Worm (Caenorhabditis elegans): Measurements from ENCODE around the gene Y73F8A.32.

Y73F8A.32 gene

ce11 chrIV:15528826-15529225 lies 7.6 kb upstream of the Y73F8A.32 start:
- TF ChIP-seq mes-2 (tag; optimal IDR thresholded peaks at IDR 0.05; ENCODE audit: poor library complexity, severe bottlenecking), result peak; percentile 71
- TF ChIP-seq vab-7 (GFP tag; IDR thresholded peaks at IDR 0.05), result peak; percentile 65; the same call in 1 of the 2 replicates
- peak; percentile 97 for TF ChIP-seq snpc-1.2 (GFP tag; IDR thresholded peaks at IDR 0.05)
- peak; percentile 31; the same call in 1 of the 2 replicates for TF ChIP-seq set-16 (GFP tag; IDR thresholded peaks at IDR 0.05)
- TF ChIP-seq dmd-9 (GFP tag; IDR thresholded peaks at IDR 0.05), result 0 out of 2 replicates have a peak, but pooled peaks have one; percentile 13
- TF ChIP-seq tra-1 (GFP tag; IDR thresholded peaks at IDR 0.05), result peak; percentile 64; the same call in 1 of the 2 replicates
- peak; percentile 59 for TF ChIP-seq unc-130 (GFP tag; optimal IDR thresholded peaks at IDR 0.05)
- 0 out of 2 replicates have a peak, but pooled peaks have one; percentile 32 for TF ChIP-seq php-3 (GFP tag; IDR thresholded peaks at IDR 0.05)
- peak; percentile 74 for TF ChIP-seq lin-38 (GFP tag; IDR thresholded peaks at IDR 0.05)
- peak; percentile 62 for TF ChIP-seq Y48G9A.11 (GFP tag; IDR thresholded peaks at IDR 0.05)
- TF ChIP-seq lsy-2 (tag; optimal IDR thresholded peaks at IDR 0.05), result peak in 1 of 2 experiments; percentile 55
- peak; percentile 22 for TF ChIP-seq aha-1 (tag)
- TF ChIP-seq dmd-6 (GFP tag; IDR thresholded peaks at IDR 0.05), result peak; percentile 23; the same call in 1 of the 2 replicates
- peak; percentile 76 for TF ChIP-seq ZK337.2 (GFP tag; IDR thresholded peaks at IDR 0.05)

- TF ChIP-seq snpc-4 (tag; optimal IDR thresholded peaks at IDR 0.05) (no peak), ceh-28 (tag; optimal IDR thresholded peaks at IDR 0.05) (peak; percentile 53)
Observed at ce11 chrIV:15528234-15528633, 7.0 kb upstream of the Y73F8A.32 start, which contains the start of gene ari-1.4. Gene ari-1.4 (minus strand): TSS chrIV:15528528.

- TF ChIP-seq lin-13 (GFP tag; optimal IDR thresholded peaks at IDR 0.05) (no peak), zip-11 (GFP tag; IDR thresholded peaks at IDR 0.05) (no peak), nhr-111 (GFP tag; optimal IDR thresholded peaks at IDR 0.05) (no peak), dmd-6 (GFP tag; IDR thresholded peaks at IDR 0.05) (no peak), zfp-2 (tag; optimal IDR thresholded peaks at IDR 0.05) (no peak), T26A8.4 (GFP tag; IDR thresholded peaks at IDR 0.05) (no peak), set-16 (GFP tag; IDR thresholded peaks at IDR 0.05) (peak; percentile 76), hif-1 (tag; optimal IDR thresholded peaks at IDR 0.05) (no peak), snpc-1.2 (GFP tag; IDR thresholded peaks at IDR 0.05) (0 out of 2 replicates have a peak, but pooled peaks have one; percentile 23), lin-38 (GFP tag; IDR thresholded peaks at IDR 0.05) (no peak), mep-1 (tag; optimal IDR thresholded peaks at IDR 0.05) (no peak), spr-1 (tag; optimal IDR thresholded peaks at IDR 0.05) (no peak)
Observed at ce11 chrIV:15527282-15527681, 6.0 kb upstream of the Y73F8A.32 start.

DNA sequence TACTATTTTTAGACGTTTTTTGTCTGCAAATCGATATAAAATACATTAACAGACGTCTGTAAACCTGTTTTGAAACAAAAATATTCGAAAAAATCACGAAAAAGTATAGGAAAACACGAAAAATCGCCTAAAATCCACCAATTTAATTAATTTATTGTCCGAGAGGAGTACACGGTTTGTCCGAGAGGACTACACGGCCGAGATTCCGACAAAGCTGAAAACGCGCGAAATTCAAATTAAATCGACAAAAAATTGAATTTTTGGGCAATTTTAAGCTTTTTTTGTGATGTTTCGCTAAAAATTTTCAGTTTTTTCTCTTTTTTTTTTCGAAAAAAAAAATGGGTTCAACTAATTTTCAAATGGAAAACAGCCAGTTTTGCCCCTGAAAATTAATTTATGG lies 5.2 kb upstream of the Y73F8A.32 start:
- TF ChIP-seq aly-2 (tag; optimal IDR thresholded peaks at IDR 0.05) (no peak), tra-1 (GFP tag; IDR thresholded peaks at IDR 0.05) (0 out of 2 replicates have a peak, but pooled peaks have one; percentile 50), dve-1 (tag; optimal IDR thresholded peaks at IDR 0.05; ENCODE audit: insufficient read depth) (peak; percentile 65), Y105C5A.15 (GFP tag; IDR thresholded peaks at IDR 0.05) (no peak), mdt-29 (GFP tag; IDR thresholded peaks at IDR 0.05) (peak; percentile 79), lsy-2 (tag; optimal IDR thresholded peaks at IDR 0.05) (peak in 1 of 2 experiments; percentile 87), zfp-3 (GFP tag; conservative IDR thresholded peaks at IDR 0.05) (0 out of 2 replicates have a peak, but pooled peaks have one; percentile 68), dmd-9 (GFP tag; IDR thresholded peaks at IDR 0.05) (peak; percentile 88), F26F4.8 (GFP tag; conservative IDR thresholded peaks at IDR 0.05) (no peak), lir-3 (tag; optimal IDR thresholded peaks at IDR 0.05) (no peak), mep-1 (tag; optimal IDR thresholded peaks at IDR 0.05) (peak; percentile 51), unc-130 (GFP tag; optimal IDR thresholded peaks at IDR 0.05) (peak; percentile 80), nhr-11 (tag; optimal IDR thresholded peaks at IDR 0.05) (no peak), snpc-4 (tag; optimal IDR thresholded peaks at IDR 0.05) (no peak), Y48G9A.11 (GFP tag; IDR thresholded peaks at IDR 0.05) (peak; percentile 81), ceh-28 (tag; optimal IDR thresholded peaks at IDR 0.05) (no peak), vab-7 (GFP tag; IDR thresholded peaks at IDR 0.05) (no peak), madf-5 (GFP tag; IDR thresholded peaks at IDR 0.05) (0 out of 4 replicates have a peak, but pooled peaks have one; percentile 36 to 53), snpc-1.2 (GFP tag; IDR thresholded peaks at IDR 0.05) (peak; percentile 97), daf-16 (GFP tag; optimal IDR thresholded peaks at IDR 0.05) (peak in 1 of 2 experiments; percentile 23), daf-16 (tag; optimal IDR thresholded peaks at IDR 0.05) (no peak), mes-2 (tag; optimal IDR thresholded peaks at IDR 0.05; ENCODE audit: poor library complexity, severe bottlenecking) (peak; percentile 97), nhr-6 (tag; optimal IDR thresholded peaks at IDR 0.05) (peak; percentile 27), nhr-76 (tag; optimal IDR thresholded peaks at IDR 0.05) (no peak), fos-1 (tag; optimal IDR thresholded peaks at IDR 0.05) (no peak), dpl-1 (GFP tag; optimal IDR thresholded peaks at IDR 0.05) (peak; percentile 92), mdl-1 (tag; optimal IDR thresholded peaks at IDR 0.05) (no peak), madf-9 (GFP tag; conservative IDR thresholded peaks at IDR 0.05) (peak; percentile 76), duxl-1 (tag; optimal IDR thresholded peaks at IDR 0.05; ENCODE audit: poor library complexity) (peak; percentile 69), nhr-237 (tag; optimal IDR thresholded peaks at IDR 0.05) (no peak)
